Fruit fly (Drosophila melanogaster): Measurements from ENCODE around the gene Saysd1.

Gene Saysd1

DNA sequence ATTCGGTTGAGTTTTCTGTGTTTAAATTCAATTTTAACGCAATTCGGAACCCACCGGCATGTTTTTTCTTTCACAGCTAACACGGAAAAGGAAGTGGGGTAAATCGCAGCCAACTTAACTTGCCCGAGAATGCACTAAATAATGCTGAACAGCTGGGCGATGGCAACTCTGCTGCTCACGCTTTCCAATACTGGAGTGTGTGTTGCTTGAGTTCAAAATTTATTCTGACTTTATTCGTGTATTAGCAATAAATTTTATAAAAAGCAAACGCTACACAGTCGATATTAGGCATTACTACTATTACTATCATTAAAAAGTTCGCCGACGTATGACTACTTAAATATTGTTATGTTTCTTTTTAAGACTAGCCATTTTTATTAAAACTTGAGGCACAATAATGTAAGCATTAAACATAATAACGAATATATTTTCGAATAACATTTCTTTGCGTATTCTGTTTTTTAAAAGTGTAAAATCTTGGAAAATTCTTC is 32.4 kb upstream of the Saysd1 start, which contains the start of the genes RpS27 and Nup37:
TSS of gene RpS27 (minus strand) at position 136 of the 491 bp plus-strand sequence.
TSS of gene Nup37 (plus strand) at position 280 of the 491 bp plus-strand sequence.
- TF ChIP-seq Pif1A (GFP tag; optimal IDR thresholded peaks at IDR 0.05) (peak; percentile 92), CG13204 (GFP tag; optimal IDR thresholded peaks at IDR 0.05) (no peak), Ets98B (GFP tag; IDR thresholded peaks at IDR 0.05) (peak; percentile 86), CG14655 (GFP tag; optimal IDR thresholded peaks at IDR 0.05) (no peak), rn (GFP tag; IDR thresholded peaks at IDR 0.05) (peak; percentile 87), Snoo (tag; optimal IDR thresholded peaks at IDR 0.05) (peak; percentile 98), CG9948 (tag; optimal IDR thresholded peaks at IDR 0.05) (peak; percentile 67), CG17806 (tag; optimal IDR thresholded peaks at IDR 0.05) (peak; percentile 71), fd96Ca (GFP tag; IDR thresholded peaks at IDR 0.05) (no peak; the same call in 1 of the 3 replicates), D1 (tag; optimal IDR thresholded peaks at IDR 0.05) (no peak), EcR (GFP tag; optimal IDR thresholded peaks at IDR 0.05) (no peak), CG32121 (GFP tag; IDR thresholded peaks at IDR 0.05) (peak; percentile 67), Pif1B (GFP tag; optimal IDR thresholded peaks at IDR 0.05) (no peak), CG15710 (tag; optimal IDR thresholded peaks at IDR 0.05) (peak; percentile 90), CG4496 (GFP tag; IDR thresholded peaks at IDR 0.05) (peak; percentile 97), CG10348 (GFP tag; IDR thresholded peaks at IDR 0.05) (peak; percentile 32; the same call in 1 of the 2 replicates), CG8159 (tag; optimal IDR thresholded peaks at IDR 0.05) (peak; percentile 81), CG12605 (GFP tag; IDR thresholded peaks at IDR 0.05) (peak; percentile 89), CG34367 (tag; optimal IDR thresholded peaks at IDR 0.05) (peak; percentile 91), CG8301 (tag; optimal IDR thresholded peaks at IDR 0.05) (no peak), gl (tag; optimal IDR thresholded peaks at IDR 0.05) (peak; percentile 80)

- TF ChIP-seq Ets98B (GFP tag; IDR thresholded peaks at IDR 0.05) = no peak
- peak; percentile 81 for TF ChIP-seq EcR (GFP tag; optimal IDR thresholded peaks at IDR 0.05)
These were observed 30.2 kb upstream of the Saysd1 start, which contains the start of gene bam for dm6 chr3R:25245052-25245813. Gene bam, minus strand, starts transcription at chr3R:25245109.

DNA sequence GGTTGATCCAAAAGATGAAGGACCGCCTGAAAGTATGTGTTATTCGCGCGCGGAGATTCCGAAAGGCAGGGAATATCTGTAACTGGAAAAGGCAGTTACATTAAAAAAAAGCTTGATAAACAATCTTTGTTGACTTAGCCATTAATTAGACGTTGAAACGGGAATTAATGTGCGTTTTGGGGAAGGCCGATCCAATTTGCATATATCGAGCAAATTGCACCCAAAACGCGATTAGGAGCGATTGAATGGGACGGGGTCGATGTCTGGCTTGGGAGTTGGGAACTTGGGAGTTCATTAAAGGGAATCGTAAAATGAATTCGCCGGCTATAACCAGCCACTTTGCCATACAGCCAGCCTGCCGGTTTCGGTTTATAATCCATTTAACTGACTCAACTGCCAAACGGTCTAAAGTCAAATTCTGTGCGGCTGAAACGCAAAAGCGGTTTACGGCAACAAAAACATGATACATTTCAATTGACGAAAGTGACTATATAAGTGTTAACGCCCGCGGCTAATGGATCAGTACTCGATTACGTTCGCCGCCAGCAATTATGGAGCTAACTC is 26.6 kb upstream of the Saysd1 start, which contains the start of gene CG11854:
TSS of gene CG11854 (plus strand) at position 514 of the 564 bp plus-strand sequence.
- peak; percentile 67 for TF ChIP-seq EcR (GFP tag; optimal IDR thresholded peaks at IDR 0.05)
- no peak for TF ChIP-seq gl (tag; optimal IDR thresholded peaks at IDR 0.05)

DNA sequence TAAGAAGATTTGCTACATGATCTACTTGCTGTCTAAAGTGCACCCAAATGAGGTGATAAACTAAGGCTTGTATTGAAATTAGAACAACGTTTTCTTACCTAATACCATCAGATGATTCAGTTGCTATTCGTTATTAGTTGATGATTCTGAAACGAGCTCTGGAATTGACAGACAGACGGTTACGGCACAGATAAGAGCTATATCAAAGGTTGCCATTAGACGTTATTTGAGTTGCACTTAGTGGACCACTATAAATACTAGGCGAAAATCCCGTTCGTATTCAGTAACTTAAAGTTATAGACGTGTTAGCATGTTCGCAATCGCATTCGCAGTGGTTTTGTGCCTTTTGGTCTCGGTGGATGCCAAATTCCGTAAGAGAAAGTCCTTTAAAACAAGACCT is 24.9 kb upstream of the Saysd1 start, which contains the start of gene to:
TSS of gene to (plus strand) at position 301 of the 400 bp plus-strand sequence.
- no peak for TF ChIP-seq gl (tag; optimal IDR thresholded peaks at IDR 0.05)
- no peak for TF ChIP-seq CG9948 (tag; optimal IDR thresholded peaks at IDR 0.05)
- TF ChIP-seq CG8159 (tag; optimal IDR thresholded peaks at IDR 0.05) = no peak
- no peak for TF ChIP-seq CG17806 (tag; optimal IDR thresholded peaks at IDR 0.05)
- TF ChIP-seq CG34367 (tag; optimal IDR thresholded peaks at IDR 0.05) = no peak
- TF ChIP-seq Ets98B (GFP tag; IDR thresholded peaks at IDR 0.05) = no peak
- no peak for TF ChIP-seq CG32121 (GFP tag; IDR thresholded peaks at IDR 0.05)
- TF ChIP-seq EcR (GFP tag; optimal IDR thresholded peaks at IDR 0.05) = no peak
- no peak for TF ChIP-seq Snoo (tag; optimal IDR thresholded peaks at IDR 0.05)
- no peak for TF ChIP-seq CG10348 (GFP tag; IDR thresholded peaks at IDR 0.05)
- no peak for TF ChIP-seq D1 (tag; optimal IDR thresholded peaks at IDR 0.05)
- TF ChIP-seq Pif1B (GFP tag; optimal IDR thresholded peaks at IDR 0.05) = no peak
- no peak for TF ChIP-seq rn (GFP tag; IDR thresholded peaks at IDR 0.05)
- no peak for TF ChIP-seq CG15710 (tag; optimal IDR thresholded peaks at IDR 0.05)
- TF ChIP-seq fd96Ca (GFP tag; IDR thresholded peaks at IDR 0.05) = no peak
- no peak for TF ChIP-seq CG4496 (GFP tag; IDR thresholded peaks at IDR 0.05)

dm6 chr3R:25238771-25239700 is 24.0 kb upstream of the Saysd1 start:
- TF ChIP-seq CG9948 (tag; optimal IDR thresholded peaks at IDR 0.05) = peak; percentile 33
- peak; percentile 22 for TF ChIP-seq CG15710 (tag; optimal IDR thresholded peaks at IDR 0.05)
- no peak for TF ChIP-seq CG12605 (GFP tag; IDR thresholded peaks at IDR 0.05)
- TF ChIP-seq Snoo (tag; optimal IDR thresholded peaks at IDR 0.05) = no peak
- no peak for TF ChIP-seq fd96Ca (GFP tag; IDR thresholded peaks at IDR 0.05)
- TF ChIP-seq CG8159 (tag; optimal IDR thresholded peaks at IDR 0.05) = peak; percentile 60
- TF ChIP-seq CG13204 (GFP tag; optimal IDR thresholded peaks at IDR 0.05) = no peak
- TF ChIP-seq Ets98B (GFP tag; IDR thresholded peaks at IDR 0.05) = no peak
- TF ChIP-seq CG8301 (tag; optimal IDR thresholded peaks at IDR 0.05) = no peak
- peak; percentile 94 for TF ChIP-seq EcR (GFP tag; optimal IDR thresholded peaks at IDR 0.05)
- peak; percentile 11 for TF ChIP-seq CG34367 (tag; optimal IDR thresholded peaks at IDR 0.05)
- TF ChIP-seq Pif1A (GFP tag; optimal IDR thresholded peaks at IDR 0.05) = no peak
- TF ChIP-seq rn (GFP tag; IDR thresholded peaks at IDR 0.05) = no peak
- TF ChIP-seq gl (tag; optimal IDR thresholded peaks at IDR 0.05) = no peak
- no peak for TF ChIP-seq Pif1B (GFP tag; optimal IDR thresholded peaks at IDR 0.05)
- no peak for TF ChIP-seq D1 (tag; optimal IDR thresholded peaks at IDR 0.05)
- peak; percentile 3 for TF ChIP-seq CG17806 (tag; optimal IDR thresholded peaks at IDR 0.05)
